Worm (Caenorhabditis elegans): ENCODE measurements around the gene F49C12.9.
"Not testable (repeated sequence)": the region's sequence is repeated elsewhere in the genome, so short reads cannot be mapped to it uniquely, and the experiment has no call there.

ce11 chrIV:9293825-9294224 lies 22.2 kb downstream of the F49C12.9 start, which contains the start of gene nhr-264:
- TF ChIP-seq ztf-29, tab-1, ztf-23 (GFP tag; IDR thresholded peaks at IDR 0.05): not testable (repeated sequence)
